Fruit fly (Drosophila melanogaster) whole organism: ENCODE data around the gene Eig71Ea.

ENCODE experiments used
- CG8478 ChIP-seq: fragments of >200 bp; optimal IDR thresholded peaks from 2 replicates; lab custom pipeline; 2018; ENCODE audit warnings: inconsistent platforms
- Dll ChIP-seq: fragments of >200 bp; optimal IDR thresholded peaks from 2 replicates; lab custom pipeline; 2017
- EcR ChIP-seq, 2 experiments: fragments of >200 bp; optimal IDR thresholded peaks; 2 replicates each; lab custom pipeline; 2017; ENCODE audit warnings: missing biosample characterization in 2 of 2, missing genetic modification characterization in 2 of 2, missing genetic modification reagents in 2 of 2
- pan ChIP-seq: fragments of >200 bp; optimal IDR thresholded peaks from 2 replicates; lab custom pipeline; 2017
- psq ChIP-seq: fragments of >200 bp; optimal IDR thresholded peaks from 2 replicates; lab custom pipeline; 2017
- usp ChIP-seq: fragments of >200 bp; optimal IDR thresholded peaks from 2 replicates; lab custom pipeline; 2017; ENCODE audit warnings: missing biosample characterization, missing genetic modification characterization, mixed read lengths

The Eig71Ea gene

DNA sequence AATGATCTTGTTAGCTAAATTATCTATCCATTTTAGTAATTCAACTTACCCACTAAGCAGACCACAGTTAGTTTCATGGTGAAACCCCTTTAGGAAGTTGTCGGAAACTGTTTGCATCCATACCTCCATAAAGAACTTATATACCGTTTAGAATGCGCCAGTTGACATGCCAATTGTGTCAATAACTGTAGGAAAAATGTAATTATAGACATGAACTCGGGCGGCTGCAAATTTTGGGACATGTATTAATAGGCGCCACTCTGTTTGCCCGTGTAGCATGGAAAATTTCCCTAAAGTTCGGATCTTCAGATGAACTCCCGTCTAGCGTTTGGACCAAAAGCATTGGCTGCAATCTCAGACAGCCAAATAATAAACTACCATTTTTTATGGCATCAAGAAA, 6.4 kb upstream of the Eig71Ea start, which contains the start of gene Eig71Ee:
Gene Eig71Ee (minus strand): TSS at position 101 of the 400 bp plus-strand sequence.
- TF ChIP-seq Dll (lab: Kevin White, UChicago), result no peak
- TF ChIP-seq psq (lab: Kevin White, UChicago), result no peak
- TF ChIP-seq usp (GFP tag; lab: Kevin White, UChicago), result no peak
- no peak for TF ChIP-seq EcR (GFP tag; optimal IDR thresholded peaks at IDR 0.05; lab: Kevin White, UChicago)
- no peak for TF ChIP-seq CG8478 (lab: Kevin White, UChicago)
- TF ChIP-seq pan (lab: Kevin White, UChicago), result no peak

DNA sequence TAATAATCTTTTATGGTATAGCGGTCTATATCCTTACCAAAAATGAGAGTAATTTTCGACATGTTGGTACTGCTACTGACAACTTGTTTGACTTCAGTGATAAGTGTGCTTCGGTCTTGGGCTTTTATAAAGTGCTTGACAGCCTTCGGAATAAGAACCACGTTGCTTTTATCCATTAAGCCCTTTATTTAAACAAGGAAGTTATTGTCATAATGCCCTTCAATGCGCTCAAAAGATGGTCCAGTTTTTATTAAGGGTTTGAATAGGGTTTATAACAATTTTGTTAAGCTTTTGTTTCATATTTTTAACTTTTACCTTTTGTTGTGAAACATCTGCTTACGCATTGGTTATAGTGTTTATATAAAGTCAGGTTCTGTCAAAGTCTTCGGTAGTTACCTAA, 2.7 kb upstream of the Eig71Ea start, which contains the start of the genes Eig71Ec and Eig71Ed:
Gene Eig71Ec (minus strand): TSS at position 101 of the 400 bp plus-strand sequence.
Gene Eig71Ed (plus strand): TSS at position 384 of the 400 bp plus-strand sequence.
- TF ChIP-seq pan (lab: Kevin White, UChicago) (no peak), EcR (GFP tag; optimal IDR thresholded peaks at IDR 0.05; lab: Kevin White, UChicago) (no peak), psq (lab: Kevin White, UChicago) (no peak), Dll (lab: Kevin White, UChicago) (no peak), CG8478 (lab: Kevin White, UChicago) (no peak), usp (GFP tag; lab: Kevin White, UChicago) (no peak)

DNA sequence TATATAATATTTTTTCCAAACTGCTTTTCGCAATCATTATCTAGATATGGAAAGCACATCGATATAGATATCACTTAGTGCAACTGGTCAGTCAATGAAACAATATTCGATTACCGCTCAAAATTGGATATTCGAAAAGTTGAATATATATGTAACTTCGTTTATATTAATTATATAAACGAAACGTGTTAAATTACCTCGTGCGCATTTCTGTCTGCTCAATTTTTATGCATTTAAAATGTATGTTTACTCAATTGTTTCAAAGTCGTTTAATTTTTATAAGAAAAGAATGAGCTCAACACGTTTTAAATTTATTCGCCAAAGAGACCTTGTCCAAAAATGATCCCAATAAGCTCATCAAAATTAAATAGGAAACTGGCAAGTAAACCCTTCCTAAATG, 1.1 kb upstream of the Eig71Ea start, which contains the start of gene CG43084:
Gene CG43084 (plus strand): TSS at position 301 of the 400 bp plus-strand sequence.
- TF ChIP-seq pan (lab: Kevin White, UChicago), result no peak
- TF ChIP-seq Dll (lab: Kevin White, UChicago), result no peak
- TF ChIP-seq CG8478 (lab: Kevin White, UChicago), result no peak
- TF ChIP-seq EcR (GFP tag; optimal IDR thresholded peaks at IDR 0.05; lab: Kevin White, UChicago), result no peak
- no peak for TF ChIP-seq psq (lab: Kevin White, UChicago)
- no peak for TF ChIP-seq usp (GFP tag; lab: Kevin White, UChicago)

DNA sequence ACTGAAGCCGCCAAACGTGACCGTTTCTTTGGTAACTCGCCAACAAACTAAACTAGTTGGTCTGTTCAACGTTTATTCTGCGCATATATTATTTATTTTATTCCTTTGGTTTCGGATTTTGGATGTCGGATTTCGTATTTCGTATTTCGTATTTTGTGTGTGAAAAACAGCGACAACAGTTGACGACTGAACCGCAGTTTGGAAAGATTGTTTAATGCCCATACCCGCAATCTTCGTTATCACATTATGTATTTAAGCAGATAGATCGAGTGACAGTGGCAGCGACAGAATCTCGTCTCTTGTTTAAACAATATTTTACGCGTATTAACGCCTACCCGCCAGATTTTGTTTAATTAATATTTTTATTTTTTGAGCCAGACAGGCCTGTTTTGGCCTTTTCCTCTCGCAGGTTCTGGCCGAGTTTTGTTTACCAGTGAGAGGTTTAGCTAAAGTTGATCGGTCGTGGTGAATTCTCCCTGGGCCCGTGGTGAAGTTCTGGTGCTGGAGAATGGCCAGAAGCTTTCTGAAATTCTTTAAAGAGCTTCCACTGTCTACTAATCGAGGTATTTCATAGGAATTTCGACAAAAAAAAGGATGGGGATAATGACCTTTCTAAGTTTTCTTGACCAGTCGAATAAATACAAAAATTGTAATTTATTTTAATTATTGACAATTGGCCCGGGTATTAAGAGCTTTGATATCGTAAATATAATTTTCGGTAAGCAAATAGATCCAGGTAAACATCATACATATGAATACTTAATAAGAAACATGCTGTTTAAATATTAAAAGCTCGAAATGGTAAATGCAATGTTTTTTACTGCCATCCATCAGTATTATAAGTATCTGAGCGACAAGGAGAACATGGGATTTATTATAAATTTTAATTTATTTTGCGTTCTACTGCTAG, 1.5 kb downstream of the Eig71Ea start, which contains the start of the genes comm3 and CG43083:
Gene comm3 (minus strand): TSS at position 51 of the 910 bp plus-strand sequence.
Gene CG43083 (plus strand): TSS at position 860 of the 910 bp plus-strand sequence.
- TF ChIP-seq usp (GFP tag; lab: Kevin White, UChicago) (no peak), Dll (lab: Kevin White, UChicago) (no peak), pan (lab: Kevin White, UChicago) (no peak)

DNA sequence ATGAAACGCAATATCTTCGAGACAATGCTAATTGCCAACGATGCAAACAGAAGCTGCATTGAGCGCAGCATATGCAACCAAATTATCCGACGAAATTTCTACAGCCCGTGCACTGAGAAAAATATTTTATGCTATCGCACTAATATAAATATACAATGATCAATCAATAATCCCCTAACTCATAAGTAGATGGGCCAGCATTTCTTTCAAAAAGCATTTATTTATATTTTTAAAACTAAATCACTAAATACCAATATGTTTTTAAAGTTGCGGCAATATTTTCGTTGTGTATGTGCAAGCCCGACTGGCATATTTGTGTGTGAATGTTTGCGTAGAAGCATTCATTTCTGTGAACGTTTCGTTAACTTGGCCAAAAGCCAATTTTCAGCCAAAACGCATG, 3.3 kb downstream of the Eig71Ea start:
- TF ChIP-seq pan (lab: Kevin White, UChicago) (no peak), usp (GFP tag; lab: Kevin White, UChicago) (no peak), EcR (GFP tag; optimal IDR thresholded peaks at IDR 0.05; lab: Kevin White, UChicago) (no peak), Dll (lab: Kevin White, UChicago) (no peak), CG8478 (lab: Kevin White, UChicago) (no peak), psq (lab: Kevin White, UChicago) (no peak)

DNA sequence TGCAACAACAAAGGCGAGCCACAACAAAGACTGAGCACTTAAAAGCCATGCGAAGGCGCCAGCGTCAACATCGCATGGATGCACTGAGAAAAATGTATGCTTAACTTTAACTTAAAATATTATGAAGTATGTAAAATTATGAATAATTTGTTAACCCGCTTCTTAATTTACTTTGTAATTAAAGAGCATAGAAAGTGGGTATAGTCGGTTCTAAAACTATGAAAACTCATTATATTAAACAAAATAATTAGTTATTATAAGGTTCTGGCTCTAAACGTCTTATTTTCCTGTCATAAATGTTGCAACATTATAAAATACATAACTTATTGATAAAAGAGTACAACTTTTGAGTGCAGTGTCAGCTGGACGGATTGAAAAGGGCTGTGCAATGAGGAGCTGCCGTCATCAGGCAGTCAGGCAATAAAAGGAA, 7.9 kb downstream of the Eig71Ea start:
- no peak for TF ChIP-seq EcR (GFP tag; optimal IDR thresholded peaks at IDR 0.05; lab: Kevin White, UChicago)
- no peak for TF ChIP-seq usp (GFP tag; lab: Kevin White, UChicago)

DNA sequence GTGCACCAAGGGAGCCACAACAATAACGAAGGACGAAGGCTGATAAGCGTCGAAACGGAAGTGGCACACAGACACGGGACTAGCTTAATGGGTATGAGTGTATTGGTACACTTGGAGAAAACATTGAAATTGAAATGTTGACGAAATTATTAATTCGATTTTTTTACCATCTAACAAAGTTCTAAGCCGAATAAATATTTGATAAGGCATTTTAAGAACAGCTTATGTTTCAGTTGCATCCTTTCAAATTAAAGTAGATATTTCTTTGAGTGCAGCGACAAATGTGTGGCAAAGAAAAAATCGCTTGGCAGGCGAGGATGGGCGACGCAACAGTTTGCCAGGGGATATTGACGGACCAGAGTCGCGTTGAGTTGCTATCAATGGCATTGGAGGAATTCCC, 9.5 kb downstream of the Eig71Ea start:
- TF ChIP-seq Dll (lab: Kevin White, UChicago) (no peak), psq (lab: Kevin White, UChicago) (no peak)

DNA sequence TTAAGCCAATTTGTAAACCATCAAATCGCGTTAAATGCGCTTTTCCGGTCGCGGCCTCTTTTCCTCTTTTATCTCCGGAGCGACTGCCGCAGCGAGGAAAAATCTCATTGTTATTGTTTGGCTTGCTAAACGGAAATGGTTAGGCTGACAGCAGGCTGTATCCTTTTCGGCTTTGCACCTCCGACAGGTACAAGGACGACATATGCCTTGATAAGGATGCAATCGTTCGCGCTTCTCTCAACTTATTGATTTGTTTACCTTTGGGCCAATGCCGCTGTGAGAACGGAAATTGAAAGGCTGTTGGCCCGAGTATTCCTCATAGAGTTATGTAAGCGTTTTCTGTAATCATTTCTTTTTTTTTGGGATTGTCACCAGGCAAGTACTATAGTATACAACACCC, 10.9 kb downstream of the Eig71Ea start:
- TF ChIP-seq usp (GFP tag; lab: Kevin White, UChicago) (no peak), CG8478 (lab: Kevin White, UChicago) (no peak), psq (lab: Kevin White, UChicago) (no peak), EcR (GFP tag; optimal IDR thresholded peaks at IDR 0.05; lab: Kevin White, UChicago) (no peak), pan (lab: Kevin White, UChicago) (no peak), Dll (lab: Kevin White, UChicago) (no peak)

DNA sequence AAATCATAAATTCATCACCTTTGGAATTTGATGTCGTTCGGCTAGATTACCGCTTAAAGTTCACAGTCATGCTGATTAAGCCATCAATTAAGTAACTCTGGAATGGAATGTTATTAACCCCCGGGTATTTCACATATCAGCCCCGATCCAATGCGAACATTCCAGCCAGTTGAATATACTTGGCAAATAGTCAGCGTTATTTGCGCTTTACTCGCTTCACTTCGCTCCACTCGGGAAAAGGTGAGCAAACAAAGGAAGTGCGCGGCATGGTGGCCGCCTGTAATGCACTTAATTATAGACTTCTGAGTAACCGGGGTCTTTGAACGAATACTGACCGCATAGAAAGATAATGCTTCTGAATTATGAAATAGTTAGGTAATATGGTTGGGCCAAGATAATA, 11.8 kb downstream of the Eig71Ea start:
- TF ChIP-seq Dll (lab: Kevin White, UChicago), result no peak
- no peak for TF ChIP-seq CG8478 (lab: Kevin White, UChicago)
- no peak for TF ChIP-seq pan (lab: Kevin White, UChicago)
- TF ChIP-seq EcR (GFP tag; optimal IDR thresholded peaks at IDR 0.05; lab: Kevin White, UChicago), result no peak
- no peak for TF ChIP-seq usp (GFP tag; lab: Kevin White, UChicago)
- no peak for TF ChIP-seq psq (lab: Kevin White, UChicago)

DNA sequence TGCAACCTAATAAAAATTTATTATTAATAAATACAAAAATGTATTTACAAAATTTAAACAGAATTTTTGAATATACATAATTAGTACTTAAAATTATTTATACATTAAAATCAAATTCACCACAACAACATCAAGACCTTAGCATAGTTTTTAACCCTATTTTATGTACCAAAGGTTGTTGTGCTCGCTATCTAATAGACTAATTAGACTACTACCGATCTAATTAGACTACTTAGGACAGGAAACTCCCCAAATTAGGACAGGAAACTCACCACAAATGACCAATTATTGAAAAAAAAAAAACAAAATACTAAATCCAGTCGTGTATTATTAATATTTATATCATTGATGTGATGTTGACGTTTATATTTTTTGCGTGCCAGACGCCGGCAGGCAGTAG, 12.5 kb downstream of the Eig71Ea start:
- no peak for TF ChIP-seq usp (GFP tag; lab: Kevin White, UChicago)
- TF ChIP-seq EcR (GFP tag; optimal IDR thresholded peaks at IDR 0.05; lab: Kevin White, UChicago), result no peak
- no peak for TF ChIP-seq Dll (lab: Kevin White, UChicago)
- no peak for TF ChIP-seq psq (lab: Kevin White, UChicago)
- no peak for TF ChIP-seq CG8478 (lab: Kevin White, UChicago)
- TF ChIP-seq pan (lab: Kevin White, UChicago), result no peak

DNA sequence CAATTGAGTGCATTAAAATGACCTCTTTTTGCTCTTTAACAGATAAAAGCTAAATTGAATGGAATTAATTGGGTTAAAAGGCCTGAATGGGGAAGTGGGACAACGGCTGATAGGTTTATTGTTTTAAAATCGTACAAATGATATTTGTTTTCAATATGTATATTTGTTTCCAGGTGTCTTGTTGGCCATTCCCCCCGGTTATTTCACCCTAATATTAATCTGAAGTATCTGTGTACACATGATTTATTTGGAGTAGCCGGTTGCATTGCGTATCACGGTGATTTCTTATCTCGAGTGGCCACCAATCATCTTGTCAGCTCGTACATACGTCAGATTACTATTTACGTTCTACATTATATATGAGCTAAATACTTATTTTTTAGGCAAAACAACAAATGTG, 13.1 kb downstream of the Eig71Ea start:
- no peak for TF ChIP-seq Dll (lab: Kevin White, UChicago)
- no peak for TF ChIP-seq usp (GFP tag; lab: Kevin White, UChicago)
- TF ChIP-seq psq (lab: Kevin White, UChicago), result no peak
- TF ChIP-seq EcR (GFP tag; optimal IDR thresholded peaks at IDR 0.05; lab: Kevin White, UChicago), result no peak
- TF ChIP-seq CG8478 (lab: Kevin White, UChicago), result no peak
- TF ChIP-seq pan (lab: Kevin White, UChicago), result no peak
